Worm (Caenorhabditis elegans) whole organism, L4/young adult: ENCODE data around the gene cdh-3.

ENCODE experiments used
- dao-5 ChIP-seq: sonication (generic microtip); optimal IDR thresholded peaks from 2 replicates; lab custom pipeline; 2016; ENCODE audit warnings: missing genotype, missing genetic modification characterization, moderate library complexity, missing compliant biosample characterization
- him-1 ChIP-seq: sonication (generic microtip); optimal IDR thresholded peaks from 2 replicates; lab custom pipeline; 2016; ENCODE audit warnings: missing genotype, missing genetic modification reagents, missing genetic modification characterization, missing compliant biosample characterization

- no peak for TF ChIP-seq him-1 (tag; lab: Kevin White, UChicago)
- no peak for TF ChIP-seq dao-5 (tag; lab: Kevin White, UChicago)
Measured at ce11 chrIII:7769965-7770364, 15.7 kb upstream of the cdh-3 start, which contains the start of gene snu-23.
